Fruit fly (Drosophila melanogaster) whole organism, embryonic: Measurements from ENCODE around the gene CG14352.

Experiments
- Blimp-1 ChIP-seq: fragments of 200-800 bp; sonication (Bioruptor generic); optimal IDR thresholded peaks from 3 replicates; lab custom pipeline; 2018; ENCODE audit warnings: missing biosample characterization, missing genetic modification characterization, mild to moderate bottlenecking, moderate library complexity, missing genetic modification reagents
- CG10209 ChIP-seq: fragments of 200-800 bp; sonication (Bioruptor generic); optimal IDR thresholded peaks from 3 replicates; lab custom pipeline; 2017; ENCODE audit warnings: missing biosample characterization, mild to moderate bottlenecking, missing genetic modification characterization, missing genetic modification reagents
- CG10979 ChIP-seq: fragments of 200-800 bp; sonication (Bioruptor generic); optimal IDR thresholded peaks from 2 replicates; lab custom pipeline; 2018; ENCODE audit warnings: missing biosample characterization, mild to moderate bottlenecking, missing genetic modification characterization, moderate library complexity
- CG12071 ChIP-seq: fragments of 200-800 bp; sonication (Bioruptor generic); optimal IDR thresholded peaks from 3 replicates; lab custom pipeline; 2018; ENCODE audit warnings: missing biosample characterization, mild to moderate bottlenecking, missing genetic modification characterization
- CG13296 ChIP-seq: fragments of 200-800 bp; sonication (Bioruptor generic); optimal IDR thresholded peaks from 3 replicates; lab custom pipeline; 2018; ENCODE audit warnings: missing biosample characterization, mild to moderate bottlenecking, missing genetic modification characterization
- CG16863 ChIP-seq: fragments of 200-800 bp; sonication (Bioruptor generic); optimal IDR thresholded peaks from 3 replicates; lab custom pipeline; 2016; ENCODE audit warnings: missing biosample characterization, missing genetic modification characterization
- CG17385 ChIP-seq: fragments of 200-800 bp; sonication (Bioruptor generic); optimal IDR thresholded peaks from 3 replicates; lab custom pipeline; 2018; ENCODE audit warnings: missing biosample characterization, mild to moderate bottlenecking, missing genetic modification characterization
- CG18619 ChIP-seq: fragments of 200-800 bp; sonication (Bioruptor generic); optimal IDR thresholded peaks from 3 replicates; lab custom pipeline; 2017; ENCODE audit warnings: missing biosample characterization, mild to moderate bottlenecking, missing genetic modification characterization
- CG30403 ChIP-seq: fragments of 200-800 bp; sonication (Bioruptor generic); optimal IDR thresholded peaks from 3 replicates; lab custom pipeline; 2016; ENCODE audit warnings: missing biosample characterization, missing genetic modification characterization
- CG34422 ChIP-seq: fragments of 200-800 bp; sonication (Bioruptor generic); IDR thresholded peaks from 3 replicates; pipeline ENCODE4 v1.3.6; 2022; ENCODE audit warnings: missing biosample characterization, missing genetic modification characterization
- CG4820 ChIP-seq: fragments of 200-800 bp; sonication (Bioruptor generic); optimal IDR thresholded peaks from 3 replicates; lab custom pipeline; 2016; ENCODE audit warnings: missing biosample characterization, missing genetic modification characterization
- CG5180 ChIP-seq: fragments of 200-800 bp; sonication (Bioruptor generic); optimal IDR thresholded peaks from 3 replicates; lab custom pipeline; 2017; ENCODE audit warnings: missing biosample characterization, missing genetic modification characterization, mild to moderate bottlenecking, moderate library complexity, missing genetic modification reagents
- CG6813 ChIP-seq: fragments of 200-800 bp; sonication (Bioruptor generic); optimal IDR thresholded peaks from 2 replicates; lab custom pipeline; 2017; ENCODE audit warnings: missing biosample characterization, missing genetic modification characterization, mild to moderate bottlenecking, moderate library complexity, missing genetic modification reagents
- CG8089 ChIP-seq: fragments of 200-800 bp; sonication (Bioruptor generic); optimal IDR thresholded peaks from 3 replicates; lab custom pipeline; 2016; ENCODE audit warnings: missing biosample characterization, missing genetic modification characterization
- CG9932 ChIP-seq: fragments of 200-800 bp; sonication (Bioruptor generic); IDR thresholded peaks from 2 replicates; pipeline ENCODE4 v1.3.6; 2022; ENCODE audit warnings: missing biosample characterization, missing genetic modification characterization
- CHES-1-like ChIP-seq: fragments of 200-800 bp; sonication (Bioruptor generic); optimal IDR thresholded peaks from 2 replicates; lab custom pipeline; 2016; ENCODE audit warnings: missing biosample characterization, missing genetic modification characterization
- Doc3 ChIP-seq: fragments of 200-800 bp; sonication (Bioruptor generic); IDR thresholded peaks from 3 replicates; pipeline ENCODE4 v1.3.6; 2022; ENCODE audit warnings: missing biosample characterization, missing genetic modification characterization; ENCODE audit not compliant: partially characterized antibody
- Dref ChIP-seq: fragments of 200-800 bp; sonication (Bioruptor generic); IDR thresholded peaks from 2 replicates; pipeline ENCODE4 v1.3.6; 2022; ENCODE audit warnings: missing biosample characterization, missing genetic modification characterization
- ERR ChIP-seq: fragments of 200-800 bp; sonication (Bioruptor generic); optimal IDR thresholded peaks from 2 replicates; lab custom pipeline; 2016; ENCODE audit warnings: missing biosample characterization, missing genetic modification characterization
- Elba2 ChIP-seq: fragments of 200-800 bp; sonication (Bioruptor generic); optimal IDR thresholded peaks from 3 replicates; lab custom pipeline; 2016; ENCODE audit warnings: missing biosample characterization, missing genetic modification characterization
- HmgD ChIP-seq: fragments of 200-800 bp; sonication (Bioruptor generic); optimal IDR thresholded peaks from 3 replicates; lab custom pipeline; 2016; ENCODE audit warnings: missing biosample characterization, missing genetic modification characterization
- Lim3 ChIP-seq: fragments of 200-800 bp; sonication (Bioruptor generic); IDR thresholded peaks from 2 replicates; pipeline ENCODE4 v1.3.6; 2022; ENCODE audit warnings: missing biosample characterization, missing genetic modification characterization
- Max ChIP-seq: fragments of 200-800 bp; sonication (Bioruptor generic); optimal IDR thresholded peaks from 2 replicates; lab custom pipeline; 2016; ENCODE audit warnings: missing biosample characterization, mild to moderate bottlenecking, missing genetic modification characterization
- Med ChIP-seq: fragments of 200-800 bp; sonication (Bioruptor generic); peaks from one replicate; lab custom pipeline; 2016; ENCODE audit warnings: missing biosample characterization, missing genetic modification characterization, mild to moderate bottlenecking, inconsistent platforms, moderate library complexity
- Meics ChIP-seq: fragments of 200-800 bp; sonication (Bioruptor generic); optimal IDR thresholded peaks from 2 replicates; lab custom pipeline; 2017; ENCODE audit warnings: missing biosample characterization, mild to moderate bottlenecking, missing genetic modification characterization
- NFAT ChIP-seq: fragments of 200-800 bp; sonication (Bioruptor generic); IDR thresholded peaks from 2 replicates; pipeline ENCODE4 v1.3.6; 2022; ENCODE audit warnings: missing biosample characterization, missing genetic modification characterization
- PHDP ChIP-seq: fragments of 200-800 bp; sonication (Bioruptor generic); optimal IDR thresholded peaks from 3 replicates; lab custom pipeline; 2018; ENCODE audit warnings: missing biosample characterization, mild to moderate bottlenecking, missing genetic modification characterization, moderate library complexity
- Tbp ChIP-seq: fragments of >200 bp; optimal IDR thresholded peaks from 2 replicates; lab custom pipeline; 2018; ENCODE audit warnings: missing biosample characterization, missing genetic modification characterization
- ab ChIP-seq: fragments of 200-800 bp; sonication (Bioruptor generic); optimal IDR thresholded peaks from 2 replicates; lab custom pipeline; 2016; ENCODE audit warnings: missing biosample characterization, missing genetic modification characterization
- ap ChIP-seq: fragments of 200-800 bp; sonication (Bioruptor generic); IDR thresholded peaks from 2 replicates; pipeline ENCODE4 v1.3.6; 2022; ENCODE audit warnings: missing biosample characterization, missing genetic modification characterization
- ase ChIP-seq: fragments of 200-800 bp; sonication (Bioruptor generic); IDR thresholded peaks from 3 replicates; pipeline ENCODE4 v1.3.6; 2022; ENCODE audit warnings: missing biosample characterization, missing genetic modification characterization
- az2 ChIP-seq: fragments of 200-800 bp; sonication (Bioruptor generic); optimal IDR thresholded peaks from 3 replicates; lab custom pipeline; 2016; ENCODE audit warnings: missing biosample characterization, missing genetic modification characterization
- cato ChIP-seq: fragments of 200-800 bp; sonication (Bioruptor generic); optimal IDR thresholded peaks from 2 replicates; lab custom pipeline; 2016; ENCODE audit warnings: missing biosample characterization, missing genetic modification characterization, borderline replicate concordance
- danr ChIP-seq: fragments of 200-800 bp; sonication (Bioruptor generic); IDR thresholded peaks from 2 replicates; pipeline ENCODE4 v1.3.6; 2022; ENCODE audit warnings: missing biosample characterization, missing genetic modification characterization
- disco-r ChIP-seq: fragments of 200-800 bp; sonication (Bioruptor generic); optimal IDR thresholded peaks from 2 replicates; lab custom pipeline; 2016; ENCODE audit warnings: missing biosample characterization, missing genetic modification characterization
- gfzf ChIP-seq: fragments of 200-800 bp; sonication (Bioruptor generic); optimal IDR thresholded peaks from 2 replicates; lab custom pipeline; 2016; ENCODE audit warnings: missing biosample characterization, mild to moderate bottlenecking, missing genetic modification characterization, moderate library complexity
- h ChIP-seq: fragments of >200 bp; optimal IDR thresholded peaks from 2 replicates; lab custom pipeline; 2017
- lab ChIP-seq: fragments of 200-800 bp; sonication (Bioruptor generic); optimal IDR thresholded peaks from 3 replicates; lab custom pipeline; 2017; ENCODE audit warnings: missing biosample characterization, missing genetic modification characterization, mild to moderate bottlenecking, moderate library complexity, missing genetic modification reagents
- luna ChIP-seq: fragments of 200-800 bp; sonication (Bioruptor generic); optimal IDR thresholded peaks from 2 replicates; lab custom pipeline; 2016; ENCODE audit warnings: missing biosample characterization, missing genetic modification characterization
- nau ChIP-seq: fragments of 200-800 bp; sonication (Bioruptor generic); optimal IDR thresholded peaks from 3 replicates; lab custom pipeline; 2017; ENCODE audit warnings: missing biosample characterization, mild to moderate bottlenecking, missing genetic modification characterization, missing genetic modification reagents
- prd ChIP-seq, 3 experiments: fragments of >200 bp in 2 of 3; fragments of 200-800 bp in 1 of 3; sonication (Bioruptor generic) in 1 of 3; optimal IDR thresholded peaks in 2 of 3; IDR thresholded peaks in 1 of 3; 2 replicates in 2 of 3; 3 replicates in 1 of 3; pipeline versions ENCODE4 v1.3.6 to Lab custom; 2017 to 2022; ENCODE audit warnings: missing biosample characterization in 1 of 3, missing genetic modification characterization in 1 of 3
- repo ChIP-seq: fragments of 200-800 bp; sonication (Bioruptor generic); optimal IDR thresholded peaks from 2 replicates; lab custom pipeline; 2016; ENCODE audit warnings: missing biosample characterization, missing genetic modification characterization
- shn ChIP-seq: fragments of 200-800 bp; sonication (Bioruptor generic); optimal IDR thresholded peaks from 3 replicates; lab custom pipeline; 2016; ENCODE audit warnings: missing biosample characterization, missing genetic modification characterization
- sisA ChIP-seq: fragments of 200-800 bp; sonication (Bioruptor generic); IDR thresholded peaks from 2 replicates; pipeline ENCODE4 v1.3.6; 2022; ENCODE audit warnings: missing biosample characterization, missing genetic modification characterization
- slbo ChIP-seq: fragments of 200-800 bp; sonication (Bioruptor generic); IDR thresholded peaks from 2 replicates; pipeline ENCODE4 v1.3.6; 2022; ENCODE audit warnings: missing biosample characterization, missing genetic modification characterization
- sna ChIP-seq: fragments of 200-800 bp; sonication (Bioruptor generic); IDR thresholded peaks from 2 replicates; pipeline ENCODE4 v1.3.6; 2022; ENCODE audit warnings: missing biosample characterization, missing genetic modification characterization; ENCODE audit not compliant: partially characterized antibody
- so ChIP-seq: fragments of 200-800 bp; sonication (Bioruptor generic); IDR thresholded peaks from 3 replicates; pipeline ENCODE4 v1.3.6; 2022; ENCODE audit warnings: missing biosample characterization, missing genetic modification characterization
- tio ChIP-seq: fragments of 200-800 bp; sonication (Bioruptor generic); optimal IDR thresholded peaks from 2 replicates; lab custom pipeline; 2017; ENCODE audit warnings: missing biosample characterization, missing genetic modification characterization, inconsistent platforms
- tx ChIP-seq: fragments of 200-800 bp; sonication (Bioruptor generic); optimal IDR thresholded peaks from 2 replicates; lab custom pipeline; 2016; ENCODE audit warnings: missing biosample characterization, missing genetic modification characterization
- wor ChIP-seq: fragments of 200-800 bp; sonication (Bioruptor generic); IDR thresholded peaks from 2 replicates; pipeline ENCODE4 v1.3.6; 2022; ENCODE audit warnings: missing biosample characterization, missing genetic modification characterization
- zfh2 ChIP-seq: fragments of 200-800 bp; sonication (Bioruptor generic); optimal IDR thresholded peaks from 2 replicates; lab custom pipeline; 2016; ENCODE audit warnings: missing biosample characterization, missing genetic modification characterization

The CG14352 gene

DNA sequence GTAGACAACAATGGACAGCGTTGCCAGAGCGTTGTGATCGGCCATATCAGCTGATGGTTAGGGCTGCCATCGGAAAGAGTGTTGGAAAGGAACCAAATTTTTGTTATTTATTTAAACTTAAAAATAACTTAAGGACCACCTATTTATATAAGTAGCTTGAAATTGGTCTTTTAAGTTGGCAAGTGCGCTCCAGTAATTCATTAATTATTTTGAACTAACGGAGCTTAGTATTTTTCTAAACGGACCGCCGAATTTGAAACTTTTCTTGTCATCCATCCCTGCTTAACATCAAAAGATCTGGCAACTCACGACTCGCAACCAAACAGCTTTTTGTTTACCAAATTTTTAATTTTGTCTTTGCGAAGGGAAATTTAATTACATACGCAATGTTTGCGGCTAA lies at the start of gene CG14352, which contains the start of gene Rab3GAP1 (continued):
- TF ChIP-seq danr (GFP tag; lab: Robert Waterston, UW) (peak; percentile 77), Tbp (GFP tag; lab: Kevin White, UChicago) (no peak), zfh2 (peak; percentile 95), sisA (GFP tag; lab: Robert Waterston, UW) (peak; percentile 91), CHES-1-like (GFP tag; lab: Kevin White, UChicago) (peak; percentile 94), ab (GFP tag; lab: Kevin White, UChicago) (peak; percentile 78), tio (GFP tag; lab: Kevin White, UChicago) (no peak), ap (GFP tag; lab: Robert Waterston, UW) (peak; percentile 49), CG13296 (GFP tag; lab: Kevin White, UChicago) (peak; percentile 77), Blimp-1 (GFP tag; lab: Kevin White, UChicago) (peak; percentile 75), so (GFP tag; lab: Robert Waterston, UW) (no peak), CG6813 (GFP tag; lab: Kevin White, UChicago) (no peak), CG10979 (peak; percentile 76), CG4820 (GFP tag; lab: Kevin White, UChicago) (peak; percentile 85), CG5180 (GFP tag; lab: Kevin White, UChicago) (peak; percentile 20), Dref (0 out of 2 replicates have a peak, but pooled peaks have one; percentile 10), luna (GFP tag; lab: Kevin White, UChicago) (peak; percentile 37), CG18619 (peak; percentile 72), shn (GFP tag; lab: Kevin White, UChicago) (peak; percentile 84), CG16863 (GFP tag; lab: Kevin White, UChicago) (peak; percentile 81), Meics (peak; percentile 80), gfzf (GFP tag; lab: Kevin White, UChicago) (peak; percentile 34), Doc3 (no peak), az2 (GFP tag; lab: Kevin White, UChicago) (peak; percentile 87), NFAT (peak; percentile 80), Elba2 (GFP tag; lab: Kevin White, UChicago) (peak; percentile 52), cato (GFP tag; lab: Kevin White, UChicago) (peak; percentile 87), Med (GFP tag; lab: Kevin White, UChicago) (peak; percentile 98), ERR (GFP tag; lab: Kevin White, UChicago) (peak; percentile 81), CG10209 (GFP tag; lab: Kevin White, UChicago) (peak; percentile 85), prd (optimal IDR thresholded peaks at IDR 0.05; lab: Kevin White, UChicago) (no peak), prd (GFP tag; IDR thresholded peaks at IDR 0.05; lab: Robert Waterston, UW) (peak; percentile 91), sna (no peak), h (lab: Kevin White, UChicago) (no peak), wor (peak; percentile 65), tx (GFP tag; lab: Kevin White, UChicago) (peak; percentile 86), nau (no peak), Lim3 (no peak; the same call in 1 of the 2 replicates), repo (GFP tag; lab: Kevin White, UChicago) (peak; percentile 75), CG30403 (GFP tag; lab: Kevin White, UChicago) (peak; percentile 94), CG17385 (GFP tag; lab: Kevin White, UChicago) (peak; percentile 74), disco-r (GFP tag; lab: Kevin White, UChicago) (peak; percentile 76), CG8089 (GFP tag; lab: Kevin White, UChicago) (peak; percentile 83), CG12071 (GFP tag; lab: Kevin White, UChicago) (peak; percentile 50), slbo (GFP tag; lab: Robert Waterston, UW) (peak; percentile 91), ase (peak; percentile 61; the same call in 1 of the 3 replicates), HmgD (GFP tag; lab: Kevin White, UChicago) (peak; percentile 56), CG34422 (GFP tag; lab: Robert Waterston, UW) (peak; percentile 81; the same call in 2 of the 3 replicates), CG9932 (GFP tag; lab: Robert Waterston, UW) (peak; percentile 92), Max (GFP tag; lab: Kevin White, UChicago) (peak; percentile 85), PHDP (peak; percentile 77), lab (GFP tag; lab: Kevin White, UChicago) (peak; percentile 89)
